Fruit fly (Drosophila melanogaster): ENCODE data around the gene CG9917.

Gene CG9917

dm6 chrX:16318858-16319557 lies 4.0 kb downstream of the CG9917 start (continued):
- no peak for TF ChIP-seq ab (GFP tag; optimal IDR thresholded peaks at IDR 0.05)
- no peak for TF ChIP-seq p53 (GFP tag; optimal IDR thresholded peaks at IDR 0.05)
- TF ChIP-seq Stat92E (GFP tag; optimal IDR thresholded peaks at IDR 0.05): no peak
- 0 out of 2 replicates have a peak, but pooled peaks have one; percentile 8 for TF ChIP-seq Scr (GFP tag; IDR thresholded peaks at IDR 0.05; ENCODE audit: partially characterized antibody)
- TF ChIP-seq CG4820 (GFP tag; optimal IDR thresholded peaks at IDR 0.05): no peak
- no peak for TF ChIP-seq CG3838 (GFP tag; optimal IDR thresholded peaks at IDR 0.05)
- no peak for TF ChIP-seq sens-2 (GFP tag; IDR thresholded peaks at IDR 0.05)
- TF ChIP-seq CG6254 (GFP tag; optimal IDR thresholded peaks at IDR 0.05): no peak
- no peak for TF ChIP-seq CG13775 (GFP tag; optimal IDR thresholded peaks at IDR 0.05)
- TF ChIP-seq vvl (GFP tag; IDR thresholded peaks at IDR 0.05): no peak
- peak; percentile 75 for TF ChIP-seq Elba2 (GFP tag; optimal IDR thresholded peaks at IDR 0.05)
- no peak for TF ChIP-seq Hr39 (optimal IDR thresholded peaks at IDR 0.05)
- no peak for TF ChIP-seq CG11723 (GFP tag; optimal IDR thresholded peaks at IDR 0.05)
- TF ChIP-seq onecut (GFP tag; IDR thresholded peaks at IDR 0.05): peak; percentile 78
- TF ChIP-seq Dfd (GFP tag; optimal IDR thresholded peaks at IDR 0.05): no peak
- no peak for TF ChIP-seq BtbVII (GFP tag; optimal IDR thresholded peaks at IDR 0.05)
- TF ChIP-seq CG2875 (GFP tag; optimal IDR thresholded peaks at IDR 0.05): no peak
- peak; percentile 28 for TF ChIP-seq pzg (GFP tag; optimal IDR thresholded peaks at IDR 0.05)
- TF ChIP-seq gsb-n (tag; optimal IDR thresholded peaks at IDR 0.05): no peak
- peak; percentile 8 for TF ChIP-seq gcm2 (GFP tag; optimal IDR thresholded peaks at IDR 0.05)
- TF ChIP-seq slou (GFP tag; optimal IDR thresholded peaks at IDR 0.05): no peak
- TF ChIP-seq Mes4 (GFP tag; optimal IDR thresholded peaks at IDR 0.05): peak; percentile 17
- TF ChIP-seq otp (GFP tag; IDR thresholded peaks at IDR 0.05): no peak
- TF ChIP-seq Med (GFP tag): peak; percentile 51
- peak; percentile 40 for TF ChIP-seq B-H2 (GFP tag; optimal IDR thresholded peaks at IDR 0.05)
- TF ChIP-seq tin (GFP tag; optimal IDR thresholded peaks at IDR 0.05): no peak
- no peak for TF ChIP-seq CG12071 (GFP tag; optimal IDR thresholded peaks at IDR 0.05)
- peak; percentile 1 for TF ChIP-seq CG30403 (GFP tag; optimal IDR thresholded peaks at IDR 0.05)
- no peak for TF ChIP-seq HLH3B (GFP tag; IDR thresholded peaks at IDR 0.05)
- TF ChIP-seq az2 (GFP tag; optimal IDR thresholded peaks at IDR 0.05): no peak
- TF ChIP-seq HLH4C (GFP tag; IDR thresholded peaks at IDR 0.05; ENCODE audit: partially characterized antibody): no peak
- no peak for TF ChIP-seq CG4617 (GFP tag; optimal IDR thresholded peaks at IDR 0.05; ENCODE audit: borderline replicate concordance)
- TF ChIP-seq gem (tag; optimal IDR thresholded peaks at IDR 0.05): peak; percentile 15
- no peak for TF ChIP-seq CG13123 (GFP tag; optimal IDR thresholded peaks at IDR 0.05)
- no peak for TF ChIP-seq sqz (GFP tag; optimal IDR thresholded peaks at IDR 0.05)
- TF ChIP-seq CG8359 (GFP tag; optimal IDR thresholded peaks at IDR 0.05; ENCODE audit: borderline replicate concordance): no peak
- TF ChIP-seq E2f2 (GFP tag; IDR thresholded peaks at IDR 0.05): no peak
- TF ChIP-seq bsh (GFP tag; optimal IDR thresholded peaks at IDR 0.05): peak in 1 of 2 experiments; percentile 41
- no peak for TF ChIP-seq Camta (GFP tag; optimal IDR thresholded peaks at IDR 0.05)
- no peak for TF ChIP-seq CG14014 (GFP tag; IDR thresholded peaks at IDR 0.05)
- no peak for TF ChIP-seq Lim3 (GFP tag; IDR thresholded peaks at IDR 0.05)
- no peak for TF ChIP-seq Lhr (GFP tag; optimal IDR thresholded peaks at IDR 0.05)
- no peak for TF ChIP-seq lov (optimal IDR thresholded peaks at IDR 0.05)
- no peak for TF ChIP-seq lov (GFP tag; IDR thresholded peaks at IDR 0.05)
- peak in 1 of 2 experiments; percentile 25 for TF ChIP-seq Hr78 (GFP tag; optimal IDR thresholded peaks at IDR 0.05)
- no peak for TF ChIP-seq Trl (optimal IDR thresholded peaks at IDR 0.05)
- no peak for TF ChIP-seq Trl (GFP tag; optimal IDR thresholded peaks at IDR 0.05)
- TF ChIP-seq CG16815 (GFP tag; optimal IDR thresholded peaks at IDR 0.05): no peak
- TF ChIP-seq crp (GFP tag; optimal IDR thresholded peaks at IDR 0.05): no peak
- peak; percentile 74 for TF ChIP-seq chm (GFP tag; IDR thresholded peaks at IDR 0.05)
